ENCODE assay signal across 2 fruit fly cellular contexts in the genomic region with DNA sequence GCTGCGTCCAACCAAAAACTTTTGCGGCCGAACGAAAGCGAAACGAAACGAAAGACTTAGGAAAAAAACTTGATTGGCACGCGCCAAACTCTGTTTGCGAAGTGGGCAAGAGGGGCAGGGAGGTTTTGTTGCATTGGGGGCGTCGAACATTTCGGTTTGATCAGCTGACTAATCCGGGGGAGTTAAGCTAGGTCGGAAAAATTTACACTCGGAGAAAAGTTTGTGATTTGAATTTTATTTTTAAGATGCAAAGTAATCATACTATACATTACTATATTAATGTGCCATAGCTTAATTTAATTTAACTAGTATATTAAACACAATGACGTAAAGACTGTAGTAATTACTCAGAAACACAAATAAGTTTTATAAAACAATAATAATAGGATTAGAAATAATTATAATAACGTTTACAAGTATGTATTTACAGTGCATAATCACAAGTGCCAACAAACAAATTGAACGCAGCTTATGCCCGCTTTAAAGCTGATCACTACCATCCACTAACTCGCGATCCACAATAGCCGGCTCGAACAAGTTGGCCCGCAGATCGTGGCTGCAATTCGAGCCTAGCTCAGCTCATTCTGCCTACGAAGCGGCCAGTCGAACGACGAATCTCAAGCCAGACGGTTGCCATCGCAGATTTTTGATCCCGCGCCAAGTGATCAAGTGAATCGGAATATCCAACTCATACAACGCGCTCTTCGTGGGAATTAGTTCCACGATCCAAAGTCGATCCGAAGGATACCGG.
TF ChIP-seq lines count a peak whose summit lies in the region.

A gene (plus strand): TSS at position 592 of the 751 bp plus-strand sequence.

TF ChIP-seq in whole organism, embryonic, 481 proteins besides CTCF, POLR2A, EP300 and RAD21 (continued from another document and continues in another):
- TF ChIP-seq lola (GFP tag; optimal IDR thresholded peaks at IDR 0.05; lab: Kevin White, UChicago) (no peak), grau (tag; optimal IDR thresholded peaks at IDR 0.05; lab: Kevin White, UChicago) (peak; percentile 83), tx (GFP tag; optimal IDR thresholded peaks at IDR 0.05; lab: Kevin White, UChicago) (no peak), CG2202 (tag; optimal IDR thresholded peaks at IDR 0.05; lab: Kevin White, UChicago) (no peak), CG16815 (GFP tag; optimal IDR thresholded peaks at IDR 0.05; lab: Kevin White, UChicago) (no peak), bowl (GFP tag; IDR thresholded peaks at IDR 0.05; lab: Robert Waterston, UW) (no peak; the same call in 1 of the 2 replicates), trem (tag; optimal IDR thresholded peaks at IDR 0.05; lab: Kevin White, UChicago) (peak; percentile 53), Dip3 (GFP tag; optimal IDR thresholded peaks at IDR 0.05; lab: Kevin White, UChicago) (no peak), CG4854 (GFP tag; optimal IDR thresholded peaks at IDR 0.05; lab: Kevin White, UChicago) (no peak), insv (GFP tag; optimal IDR thresholded peaks at IDR 0.05; lab: Kevin White, UChicago) (no peak), gsb-n (tag; optimal IDR thresholded peaks at IDR 0.05; lab: Kevin White, UChicago) (peak; percentile 79), HmgD (GFP tag; optimal IDR thresholded peaks at IDR 0.05; lab: Kevin White, UChicago) (no peak), CG9437 (GFP tag; optimal IDR thresholded peaks at IDR 0.05; lab: Kevin White, UChicago) (peak; percentile 65), CG1233 (GFP tag; optimal IDR thresholded peaks at IDR 0.05; lab: Kevin White, UChicago) (peak; percentile 53), CG17186 (GFP tag; optimal IDR thresholded peaks at IDR 0.05; lab: Kevin White, UChicago) (no peak), ewg (GFP tag; optimal IDR thresholded peaks at IDR 0.05; lab: Kevin White, UChicago) (peak; percentile 48), Sox100B (GFP tag; optimal IDR thresholded peaks at IDR 0.05; lab: Kevin White, UChicago) (peak; percentile 84), Awh (GFP tag; IDR thresholded peaks at IDR 0.05; lab: Robert Waterston, UW) (no peak), Optix (GFP tag; IDR thresholded peaks at IDR 0.05; lab: Robert Waterston, UW) (no peak), CG4617 (GFP tag; optimal IDR thresholded peaks at IDR 0.05; lab: Kevin White, UChicago; ENCODE audit: borderline replicate concordance) (no peak), shn (GFP tag; optimal IDR thresholded peaks at IDR 0.05; lab: Kevin White, UChicago) (no peak), CoRest (tag; optimal IDR thresholded peaks at IDR 0.05; lab: Kevin White, UChicago) (peak; percentile 88), caup (GFP tag; optimal IDR thresholded peaks at IDR 0.05; lab: Kevin White, UChicago; ENCODE audit: severe bottlenecking) (peak; percentile 57), CG18262 (tag; optimal IDR thresholded peaks at IDR 0.05; lab: Kevin White, UChicago) (peak; percentile 86), CG18764 (GFP tag; optimal IDR thresholded peaks at IDR 0.05; lab: Kevin White, UChicago) (peak; percentile 20), CG11560 (tag; IDR thresholded peaks at IDR 0.05; lab: Robert Waterston, UW) (no peak), Dad (GFP tag; optimal IDR thresholded peaks at IDR 0.05; lab: Kevin White, UChicago) (no peak), tup (GFP tag; optimal IDR thresholded peaks at IDR 0.05; lab: Kevin White, UChicago) (no peak), fd102C (GFP tag; optimal IDR thresholded peaks at IDR 0.05; lab: Kevin White, UChicago) (no peak), CG13624 (GFP tag; optimal IDR thresholded peaks at IDR 0.05; lab: Kevin White, UChicago) (no peak), HmgZ (tag; optimal IDR thresholded peaks at IDR 0.05; lab: Kevin White, UChicago) (peak; percentile 43), CG15073 (GFP tag; optimal IDR thresholded peaks at IDR 0.05; lab: Kevin White, UChicago) (no peak), Ssrp (tag; optimal IDR thresholded peaks at IDR 0.05; lab: Kevin White, UChicago) (peak; percentile 84), z (GFP tag; IDR thresholded peaks at IDR 0.05; lab: Robert Waterston, UW) (no peak), Trl (optimal IDR thresholded peaks at IDR 0.05; lab: Kevin White, UChicago) (no peak), Trl (GFP tag; optimal IDR thresholded peaks at IDR 0.05; lab: Kevin White, UChicago) (no peak), CG10654 (GFP tag; optimal IDR thresholded peaks at IDR 0.05; lab: Kevin White, UChicago) (peak; percentile 44), wek (GFP tag; optimal IDR thresholded peaks at IDR 0.05; lab: Kevin White, UChicago) (no peak), NC2α (GFP tag; optimal IDR thresholded peaks at IDR 0.05; lab: Kevin White, UChicago) (no peak), sqz (GFP tag; optimal IDR thresholded peaks at IDR 0.05; lab: Kevin White, UChicago) (peak; percentile 61), CG14441 (GFP tag; IDR thresholded peaks at IDR 0.05; lab: Robert Waterston, UW) (peak; percentile 71), CG6765 (GFP tag; optimal IDR thresholded peaks at IDR 0.05; lab: Kevin White, UChicago) (peak; percentile 14), al (GFP tag; IDR thresholded peaks at IDR 0.05; lab: Robert Waterston, UW) (peak; percentile 66), bbx (GFP tag; IDR thresholded peaks at IDR 0.05; lab: Robert Waterston, UW; ENCODE audit: partially characterized antibody) (no peak), Six4 (GFP tag; optimal IDR thresholded peaks at IDR 0.05; lab: Kevin White, UChicago) (peak; percentile 64), CG12104 (GFP tag; optimal IDR thresholded peaks at IDR 0.05; lab: Kevin White, UChicago) (peak; percentile 32), fu2 (GFP tag; optimal IDR thresholded peaks at IDR 0.05; lab: Kevin White, UChicago) (no peak), nau (GFP tag; optimal IDR thresholded peaks at IDR 0.05; lab: Kevin White, UChicago) (peak; percentile 22), Sry-β (GFP tag; optimal IDR thresholded peaks at IDR 0.05; lab: Kevin White, UChicago) (no peak), CG10543 (GFP tag; optimal IDR thresholded peaks at IDR 0.05; lab: Kevin White, UChicago) (peak; percentile 32), row (GFP tag; IDR thresholded peaks at IDR 0.05; lab: Robert Waterston, UW) (peak; percentile 75), tll (GFP tag; optimal IDR thresholded peaks at IDR 0.05; lab: Kevin White, UChicago) (no peak), repo (GFP tag; optimal IDR thresholded peaks at IDR 0.05; lab: Kevin White, UChicago) (no peak), Max (GFP tag; optimal IDR thresholded peaks at IDR 0.05; lab: Kevin White, UChicago) (peak; percentile 8), ham (GFP tag; IDR thresholded peaks at IDR 0.05; lab: Robert Waterston, UW) (no peak), CG12744 (GFP tag; optimal IDR thresholded peaks at IDR 0.05; lab: Kevin White, UChicago) (no peak), CG30403 (GFP tag; optimal IDR thresholded peaks at IDR 0.05; lab: Kevin White, UChicago) (peak; percentile 79), CG1832 (GFP tag; optimal IDR thresholded peaks at IDR 0.05; lab: Kevin White, UChicago) (no peak), ttk (GFP tag; IDR thresholded peaks at IDR 0.05; lab: Robert Waterston, UW) (peak; percentile 77), CG8924 (tag; optimal IDR thresholded peaks at IDR 0.05; lab: Kevin White, UChicago) (peak; percentile 85), Lhr (GFP tag; optimal IDR thresholded peaks at IDR 0.05; lab: Kevin White, UChicago) (peak; percentile 34), CG12299 (tag; optimal IDR thresholded peaks at IDR 0.05; lab: Kevin White, UChicago) (peak; percentile 48), CG6683 (GFP tag; optimal IDR thresholded peaks at IDR 0.05; lab: Kevin White, UChicago) (no peak)

TF ChIP-seq in whole organism, prepupa, 60 proteins besides CTCF, POLR2A, EP300 and RAD21 (continued from another document):
- TF ChIP-seq CG11762 (GFP tag; optimal IDR thresholded peaks at IDR 0.05; lab: Kevin White, UChicago; ENCODE audit: insufficient read depth): peak; percentile 42
- peak; percentile 17 for TF ChIP-seq CG16779 (tag; optimal IDR thresholded peaks at IDR 0.05; lab: Kevin White, UChicago)
- no peak for TF ChIP-seq CG6854 (GFP tag; optimal IDR thresholded peaks at IDR 0.05; lab: Kevin White, UChicago)
- peak; percentile 9 to 39 for TF ChIP-seq ss (GFP tag; optimal IDR thresholded peaks at IDR 0.05; lab: Kevin White, UChicago)
- peak; percentile 69 for TF ChIP-seq acj6 (GFP tag; optimal IDR thresholded peaks at IDR 0.05; lab: Kevin White, UChicago)
- TF ChIP-seq OdsH (GFP tag; optimal IDR thresholded peaks at IDR 0.05; lab: Kevin White, UChicago): peak; percentile 72
- no peak for TF ChIP-seq topi (GFP tag; optimal IDR thresholded peaks at IDR 0.05; lab: Kevin White, UChicago)
- TF ChIP-seq eg (GFP tag; IDR thresholded peaks at IDR 0.05; lab: Robert Waterston, UW): peak; percentile 93
- peak; percentile 25 for TF ChIP-seq CG6792 (GFP tag; optimal IDR thresholded peaks at IDR 0.05; lab: Kevin White, UChicago)
- peak; percentile 41 for TF ChIP-seq CG8632 (GFP tag; optimal IDR thresholded peaks at IDR 0.05; lab: Kevin White, UChicago)
- TF ChIP-seq CG3032 (tag; optimal IDR thresholded peaks at IDR 0.05; lab: Kevin White, UChicago): peak; percentile 73
- TF ChIP-seq achi (GFP tag; optimal IDR thresholded peaks at IDR 0.05; lab: Kevin White, UChicago): peak; percentile 80
- peak; percentile 58 for TF ChIP-seq dsx (GFP tag; optimal IDR thresholded peaks at IDR 0.05; lab: Kevin White, UChicago; ENCODE audit: poor library complexity, severe bottlenecking)
- no peak for TF ChIP-seq Hr39 (GFP tag; optimal IDR thresholded peaks at IDR 0.05; lab: Kevin White, UChicago)
- peak; percentile 31 for TF ChIP-seq CG6808 (GFP tag; optimal IDR thresholded peaks at IDR 0.05; lab: Kevin White, UChicago)
- TF ChIP-seq CG8119 (GFP tag; IDR thresholded peaks at IDR 0.05; lab: Robert Waterston, UW): peak; percentile 96
- TF ChIP-seq svp (GFP tag; lab: Kevin White, UChicago): peak; percentile 40
- peak; percentile 70 for TF ChIP-seq CG11294 (GFP tag; IDR thresholded peaks at IDR 0.05; lab: Robert Waterston, UW)
- TF ChIP-seq Sox14 (GFP tag; optimal IDR thresholded peaks at IDR 0.05; lab: Kevin White, UChicago): no peak
- peak; percentile 29 for TF ChIP-seq Blimp-1 (GFP tag; optimal IDR thresholded peaks at IDR 0.05; lab: Kevin White, UChicago)
- peak; percentile 77 for TF ChIP-seq CG10631 (GFP tag; optimal IDR thresholded peaks at IDR 0.05; lab: Kevin White, UChicago)
- no peak for TF ChIP-seq Hr38 (GFP tag; optimal IDR thresholded peaks at IDR 0.05; lab: Kevin White, UChicago)
- peak; percentile 8 for TF ChIP-seq Met (GFP tag; optimal IDR thresholded peaks at IDR 0.05; lab: Kevin White, UChicago)
- TF ChIP-seq Gug (GFP tag; IDR thresholded peaks at IDR 0.05; lab: Robert Waterston, UW): peak; percentile 85
- peak; percentile 29 for TF ChIP-seq CG1621 (tag; optimal IDR thresholded peaks at IDR 0.05; lab: Kevin White, UChicago)
- TF ChIP-seq CG8319 (GFP tag; optimal IDR thresholded peaks at IDR 0.05; lab: Kevin White, UChicago): no peak
- TF ChIP-seq salr (GFP tag; optimal IDR thresholded peaks at IDR 0.05; lab: Kevin White, UChicago): peak in 1 of 2 experiments; percentile 89
- TF ChIP-seq Eip78C (GFP tag; lab: Kevin White, UChicago): peak; percentile 88
- peak; percentile 61 for TF ChIP-seq spab (GFP tag; optimal IDR thresholded peaks at IDR 0.05; lab: Kevin White, UChicago)
- TF ChIP-seq CG6276 (GFP tag; optimal IDR thresholded peaks at IDR 0.05; lab: Kevin White, UChicago): peak; percentile 91
- TF ChIP-seq Ets96B (tag; optimal IDR thresholded peaks at IDR 0.05; lab: Kevin White, UChicago): peak; percentile 76
- TF ChIP-seq CG4318 (GFP tag; optimal IDR thresholded peaks at IDR 0.05; lab: Kevin White, UChicago): peak; percentile 88
- no peak for TF ChIP-seq CG31627 (GFP tag; optimal IDR thresholded peaks at IDR 0.05; lab: Kevin White, UChicago)
- TF ChIP-seq Eip75B (GFP tag; optimal IDR thresholded peaks at IDR 0.05; lab: Kevin White, UChicago): peak; percentile 50
- peak; percentile 47 for TF ChIP-seq CG10669 (GFP tag; optimal IDR thresholded peaks at IDR 0.05; lab: Kevin White, UChicago)
- TF ChIP-seq CG15336 (GFP tag; IDR thresholded peaks at IDR 0.05; lab: Robert Waterston, UW): peak; percentile 93
- TF ChIP-seq fkh (GFP tag; optimal IDR thresholded peaks at IDR 0.05; lab: Kevin White, UChicago): peak; percentile 28
- TF ChIP-seq CG11902 (GFP tag; optimal IDR thresholded peaks at IDR 0.05; lab: Kevin White, UChicago): no peak
- TF ChIP-seq Hr4 (GFP tag; optimal IDR thresholded peaks at IDR 0.05; lab: Kevin White, UChicago): peak; percentile 82
